Fruit fly (Drosophila melanogaster) whole organism, adult: ENCODE results near the gene Fum3.

Source experiments
- CG11617 ChIP-seq: fragments of 200-800 bp; sonication (Bioruptor generic); optimal IDR thresholded peaks from 2 replicates; lab custom pipeline; 2017; ENCODE audit warnings: mild to moderate bottlenecking, missing biosample characterization, missing genetic modification reagents, missing genetic modification characterization
- CG14711 ChIP-seq: fragments of 200-800 bp; sonication (Bioruptor generic); optimal IDR thresholded peaks from 2 replicates; lab custom pipeline; 2018; ENCODE audit warnings: missing biosample characterization, mild to moderate bottlenecking, missing genetic modification characterization, moderate library complexity
- CG1620 ChIP-seq: fragments of 200-800 bp; sonication (Bioruptor generic); optimal IDR thresholded peaks from 2 replicates; lab custom pipeline; 2016; ENCODE audit warnings: missing biosample characterization, missing genetic modification characterization
- CG7045 ChIP-seq: fragments of 200-800 bp; sonication (Bioruptor generic); optimal IDR thresholded peaks from 2 replicates; lab custom pipeline; 2017; ENCODE audit warnings: missing biosample characterization, mild to moderate bottlenecking, missing genetic modification characterization
- Crg-1 ChIP-seq: fragments of 200-800 bp; sonication (Bioruptor generic); optimal IDR thresholded peaks from 2 replicates; lab custom pipeline; 2016; ENCODE audit warnings: missing biosample characterization, missing genetic modification characterization
- Mnt ChIP-seq: fragments of 200-800 bp; sonication (Bioruptor generic); optimal IDR thresholded peaks from 2 replicates; lab custom pipeline; 2016; ENCODE audit warnings: missing biosample characterization, mild to moderate bottlenecking, missing genetic modification characterization
- bab1 ChIP-seq: fragments of 200-800 bp; sonication (Bioruptor generic); optimal IDR thresholded peaks from 3 replicates; lab custom pipeline; 2019; ENCODE audit warnings: missing biosample characterization, mild to moderate bottlenecking, missing genetic modification characterization, moderate library complexity
- cic ChIP-seq: fragments of 200-800 bp; sonication (Bioruptor generic); optimal IDR thresholded peaks from 2 replicates; lab custom pipeline; 2017; ENCODE audit warnings: missing biosample characterization, mild to moderate bottlenecking, missing genetic modification characterization, moderate library complexity
- cnc ChIP-seq, 2 experiments: fragments of >200 bp; optimal IDR thresholded peaks; 2 replicates each; lab custom pipeline; 2017
- tj ChIP-seq: fragments of 200-800 bp; sonication (Bioruptor generic); optimal IDR thresholded peaks from 3 replicates; lab custom pipeline; 2017; ENCODE audit warnings: missing biosample characterization, mild to moderate bottlenecking, missing genetic modification characterization, moderate library complexity
- toe ChIP-seq: fragments of 200-800 bp; sonication (Bioruptor generic); optimal IDR thresholded peaks from 2 replicates; lab custom pipeline; 2016; ENCODE audit warnings: missing biosample characterization, missing genetic modification characterization

- TF ChIP-seq CG11617 (GFP tag; lab: Kevin White, UChicago) = no peak
- TF ChIP-seq bab1 = no peak
- TF ChIP-seq Mnt = no peak
- TF ChIP-seq CG7045 = no peak
- TF ChIP-seq CG1620 (GFP tag; lab: Kevin White, UChicago) = no peak
- TF ChIP-seq toe (GFP tag; lab: Kevin White, UChicago) = no peak
- no peak for TF ChIP-seq Crg-1
- no peak for TF ChIP-seq cnc (optimal IDR thresholded peaks at IDR 0.05; lab: Kevin White, UChicago)
- no peak for TF ChIP-seq tj (GFP tag; lab: Kevin White, UChicago)
- no peak for TF ChIP-seq cic (GFP tag; lab: Kevin White, UChicago)
- no peak for TF ChIP-seq CG14711 (tag; lab: Kevin White, UChicago)
Measured at dm6 chr3L:11440769-11441168, 24.9 kb downstream of the Fum3 start.
